Worm (Caenorhabditis elegans) whole organism, L2 larva: ENCODE data around the gene F53C3.1.

Experiments
- C34F6.9 ChIP-seq: fragments of 150-350 bp; optimal IDR thresholded peaks from 2 replicates; lab custom pipeline; 2014; ENCODE audit warnings: missing biosample characterization, missing genetic modification characterization
- F13H6.1 ChIP-seq: sonication (generic microtip); optimal IDR thresholded peaks from 2 replicates; lab custom pipeline; 2016; ENCODE audit warnings: missing genetic modification characterization, missing compliant biosample characterization
- R02D3.7 ChIP-seq: fragments of 150-350 bp; optimal IDR thresholded peaks from 2 replicates; lab custom pipeline; 2014; ENCODE audit warnings: missing biosample characterization, missing genetic modification characterization
- Y55F3AM.14 ChIP-seq: fragments of 200-800 bp; sonication (Bioruptor generic); optimal IDR thresholded peaks from 2 replicates; lab custom pipeline; 2018; ENCODE audit warnings: mild to moderate bottlenecking, missing genetic modification characterization, missing compliant biosample characterization
- ZK546.5 ChIP-seq: sonication (generic microtip); optimal IDR thresholded peaks from 2 replicates; lab custom pipeline; 2017; ENCODE audit warnings: missing biosample characterization, missing genetic modification characterization
- alr-1 ChIP-seq: fragments of 150-350 bp; optimal IDR thresholded peaks from 2 replicates; lab custom pipeline; 2014; ENCODE audit warnings: missing biosample characterization, missing genetic modification characterization
- aly-2 ChIP-seq: fragments of 150-350 bp; optimal IDR thresholded peaks from 2 replicates; lab custom pipeline; 2014; ENCODE audit warnings: missing biosample characterization, missing genetic modification characterization
- blmp-1 ChIP-seq: sonication (generic microtip); optimal IDR thresholded peaks from 2 replicates; lab custom pipeline; 2017; ENCODE audit warnings: missing genetic modification characterization, mild to moderate bottlenecking, missing compliant biosample characterization, antibody characterized with exemption, moderate library complexity; ENCODE audit not compliant: insufficient read depth
- ceh-16 ChIP-seq: fragments of 150-350 bp; optimal IDR thresholded peaks from 2 replicates; lab custom pipeline; 2014; ENCODE audit warnings: missing biosample characterization, missing genetic modification characterization
- ceh-82 ChIP-seq: fragments of 150-350 bp; optimal IDR thresholded peaks from 2 replicates; lab custom pipeline; 2014; ENCODE audit warnings: missing biosample characterization, missing genetic modification characterization
- crh-2 ChIP-seq: sonication (generic microtip); optimal IDR thresholded peaks from 2 replicates; lab custom pipeline; 2017; ENCODE audit warnings: missing biosample characterization, missing genetic modification characterization
- dmd-4 ChIP-seq: sonication (generic microtip); optimal IDR thresholded peaks from 2 replicates; lab custom pipeline; 2017; ENCODE audit warnings: missing biosample characterization, missing genetic modification characterization
- egl-27 ChIP-seq: sonication (generic microtip); optimal IDR thresholded peaks from 3 replicates; lab custom pipeline; 2017; ENCODE audit warnings: missing biosample characterization, missing genetic modification reagents, missing genetic modification characterization
- elt-1 ChIP-seq: fragments of 150-350 bp; optimal IDR thresholded peaks from 2 replicates; lab custom pipeline; 2014; ENCODE audit warnings: missing biosample characterization, missing genetic modification characterization
- elt-3 ChIP-seq: sonication (generic microtip); optimal IDR thresholded peaks from 2 replicates; lab custom pipeline; 2017; ENCODE audit warnings: missing biosample characterization, missing genetic modification characterization
- fos-1 ChIP-seq: fragments of 150-350 bp; optimal IDR thresholded peaks from 2 replicates; lab custom pipeline; 2014; ENCODE audit warnings: missing biosample characterization, missing genetic modification characterization
- gmeb-1 ChIP-seq: fragments of 150-350 bp; optimal IDR thresholded peaks from 2 replicates; lab custom pipeline; 2014; ENCODE audit warnings: missing biosample characterization, missing genetic modification characterization
- lin-11 ChIP-seq: fragments of 150-350 bp; sonication (generic microtip); optimal IDR thresholded peaks from 2 replicates; lab custom pipeline; 2014; ENCODE audit warnings: missing biosample characterization, missing genetic modification characterization, inconsistent platforms, mixed read lengths
- lin-13 ChIP-seq: fragments of 150-350 bp; optimal IDR thresholded peaks from 2 replicates; lab custom pipeline; 2014; ENCODE audit warnings: missing biosample characterization, missing genetic modification reagents, missing genetic modification characterization
- lin-39 ChIP-seq: fragments of 150-350 bp; optimal IDR thresholded peaks from 2 replicates; lab custom pipeline; 2014; ENCODE audit warnings: missing biosample characterization, missing genetic modification reagents, missing genetic modification characterization
- lsy-2 ChIP-seq, 2 experiments: fragments of 150-350 bp in 1 of 2; sonication (generic microtip) in 1 of 2; optimal IDR thresholded peaks; 2 replicates each; lab custom pipeline; 2014 to 2017; ENCODE audit warnings: missing biosample characterization in 2 of 2, missing genetic modification characterization in 2 of 2
- mab-5 ChIP-seq: fragments of 150-350 bp; optimal IDR thresholded peaks from 2 replicates; lab custom pipeline; 2014; ENCODE audit warnings: missing biosample characterization, missing genetic modification characterization
- mbf-1 ChIP-seq: sonication (generic microtip); optimal IDR thresholded peaks from 2 replicates; lab custom pipeline; 2017; ENCODE audit warnings: missing biosample characterization, missing genetic modification characterization
- mdl-1 ChIP-seq, 2 experiments: fragments of 150-350 bp in 1 of 2; sonication (generic microtip) in 1 of 2; optimal IDR thresholded peaks; 2 replicates each; lab custom pipeline; 2017; ENCODE audit warnings: missing biosample characterization in 2 of 2, missing genetic modification characterization in 2 of 2
- nhr-10 ChIP-seq: sonication (generic microtip); optimal IDR thresholded peaks from 2 replicates; lab custom pipeline; 2017; ENCODE audit warnings: missing biosample characterization, missing genetic modification characterization
- nhr-11 ChIP-seq: fragments of 150-350 bp; optimal IDR thresholded peaks from 2 replicates; lab custom pipeline; 2014; ENCODE audit warnings: missing biosample characterization, missing genetic modification characterization
- nhr-12 ChIP-seq: fragments of 150-350 bp; optimal IDR thresholded peaks from 2 replicates; lab custom pipeline; 2014; ENCODE audit warnings: missing biosample characterization, missing genetic modification characterization
- nhr-129 ChIP-seq: fragments of 150-350 bp; optimal IDR thresholded peaks from 2 replicates; lab custom pipeline; 2014; ENCODE audit warnings: missing biosample characterization, missing genetic modification characterization
- nhr-237 ChIP-seq: fragments of 150-350 bp; optimal IDR thresholded peaks from 2 replicates; lab custom pipeline; 2014; ENCODE audit warnings: missing biosample characterization, missing genetic modification characterization
- nhr-25 ChIP-seq: fragments of 150-350 bp; sonication (generic microtip); optimal IDR thresholded peaks from 3 replicates; lab custom pipeline; 2014; ENCODE audit warnings: missing biosample characterization, missing genetic modification characterization
- nhr-6 ChIP-seq: fragments of 150-350 bp; optimal IDR thresholded peaks from 2 replicates; lab custom pipeline; 2014; ENCODE audit warnings: missing biosample characterization, missing genetic modification characterization
- nhr-77 ChIP-seq: fragments of 150-350 bp; optimal IDR thresholded peaks from 2 replicates; lab custom pipeline; 2014; ENCODE audit warnings: missing biosample characterization, missing genetic modification characterization
- peb-1 ChIP-seq: fragments of 150-350 bp; optimal IDR thresholded peaks from 2 replicates; lab custom pipeline; 2014; ENCODE audit warnings: missing biosample characterization, missing genetic modification characterization
- sem-4 ChIP-seq: fragments of 150-350 bp; optimal IDR thresholded peaks from 2 replicates; lab custom pipeline; 2014; ENCODE audit warnings: missing biosample characterization, missing genetic modification reagents, missing genetic modification characterization
- skn-1 ChIP-seq: sonication (generic microtip); optimal IDR thresholded peaks from 2 replicates; lab custom pipeline; 2017; ENCODE audit warnings: missing biosample characterization, missing genetic modification characterization
- sma-3 ChIP-seq: sonication (generic microtip); optimal IDR thresholded peaks from 2 replicates; lab custom pipeline; 2016; ENCODE audit warnings: missing genetic modification reagents, missing genetic modification characterization, missing compliant biosample characterization
- snpc-4 ChIP-seq: fragments of 150-350 bp; optimal IDR thresholded peaks from 2 replicates; lab custom pipeline; 2014; ENCODE audit warnings: missing biosample characterization, missing genetic modification characterization
- unc-39 ChIP-seq: fragments of 150-350 bp; optimal IDR thresholded peaks from 2 replicates; lab custom pipeline; 2014; ENCODE audit warnings: missing biosample characterization, missing genetic modification characterization
- unc-55 ChIP-seq: fragments of 150-350 bp; sonication (generic microtip); optimal IDR thresholded peaks from 3 replicates; lab custom pipeline; 2014; ENCODE audit warnings: missing biosample characterization, missing genetic modification reagents, missing genetic modification characterization
- unc-62 ChIP-seq: fragments of 150-350 bp; optimal IDR thresholded peaks from 2 replicates; lab custom pipeline; 2014; ENCODE audit warnings: missing biosample characterization, missing genetic modification reagents, missing genetic modification characterization
- zag-1 ChIP-seq: fragments of 150-350 bp; optimal IDR thresholded peaks from 2 replicates; lab custom pipeline; 2014; ENCODE audit warnings: missing biosample characterization, missing genetic modification characterization
- ztf-1 ChIP-seq: fragments of 200-800 bp; sonication (Bioruptor generic); conservative IDR thresholded peaks from 2 replicates; pipeline ENCODE4 v1.3.6; 2022; ENCODE audit warnings: missing genetic modification characterization, missing compliant biosample characterization
- ztf-11 ChIP-seq: sonication (generic microtip); optimal IDR thresholded peaks from 2 replicates; lab custom pipeline; 2017; ENCODE audit warnings: missing biosample characterization, missing genetic modification characterization
- ztf-4 ChIP-seq: fragments of 150-350 bp; optimal IDR thresholded peaks from 2 replicates; lab custom pipeline; 2014; ENCODE audit warnings: missing biosample characterization, missing genetic modification characterization

The F53C3.1 gene

DNA sequence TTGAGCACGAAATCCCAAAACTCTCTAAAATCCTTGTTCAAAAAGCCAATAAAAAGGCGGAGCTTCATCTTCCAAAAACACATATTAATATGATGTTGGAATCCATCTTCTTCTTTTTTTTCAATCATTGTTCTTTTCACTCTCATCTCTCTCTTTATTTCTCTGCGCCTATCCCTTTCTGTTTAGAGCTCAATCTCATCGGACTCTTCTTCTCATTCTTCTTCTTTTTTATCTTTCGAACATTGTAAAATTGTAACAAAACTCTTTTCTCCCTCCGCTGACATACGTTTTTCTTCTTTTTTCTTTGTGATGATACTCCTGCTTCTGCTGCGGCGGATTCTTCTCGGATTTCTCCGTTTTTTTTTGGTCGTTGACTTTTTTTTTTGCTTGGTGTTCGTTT, 44.9 kb downstream of the F53C3.1 start (continued):
- TF ChIP-seq aly-2 (tag; lab: Kevin White, UChicago) (no peak), sem-4 (tag; lab: Kevin White, UChicago) (peak; percentile 66), fos-1 (no peak), R02D3.7 (no peak), unc-62 (no peak), nhr-11 (tag; lab: Kevin White, UChicago) (no peak), ZK546.5 (no peak), nhr-237 (tag; lab: Kevin White, UChicago) (no peak), crh-2 (peak; percentile 5), nhr-25 (tag; lab: Kevin White, UChicago) (no peak), mdl-1 (tag; optimal IDR thresholded peaks at IDR 0.05; lab: Kevin White, UChicago) (no peak), dmd-4 (tag; lab: Kevin White, UChicago) (no peak), lsy-2 (tag; optimal IDR thresholded peaks at IDR 0.05; lab: Kevin White, UChicago) (peak in 1 of 2 experiments; percentile 50), zag-1 (tag; lab: Kevin White, UChicago) (peak; percentile 6), ceh-16 (tag; lab: Kevin White, UChicago) (no peak), nhr-129 (tag; lab: Kevin White, UChicago) (no peak), egl-27 (tag; lab: Kevin White, UChicago) (no peak), C34F6.9 (tag; lab: Kevin White, UChicago) (peak; percentile 76), snpc-4 (tag; lab: Kevin White, UChicago) (no peak)
- TF ChIP-seq, all 48 proteins: peak for 9

DNA sequence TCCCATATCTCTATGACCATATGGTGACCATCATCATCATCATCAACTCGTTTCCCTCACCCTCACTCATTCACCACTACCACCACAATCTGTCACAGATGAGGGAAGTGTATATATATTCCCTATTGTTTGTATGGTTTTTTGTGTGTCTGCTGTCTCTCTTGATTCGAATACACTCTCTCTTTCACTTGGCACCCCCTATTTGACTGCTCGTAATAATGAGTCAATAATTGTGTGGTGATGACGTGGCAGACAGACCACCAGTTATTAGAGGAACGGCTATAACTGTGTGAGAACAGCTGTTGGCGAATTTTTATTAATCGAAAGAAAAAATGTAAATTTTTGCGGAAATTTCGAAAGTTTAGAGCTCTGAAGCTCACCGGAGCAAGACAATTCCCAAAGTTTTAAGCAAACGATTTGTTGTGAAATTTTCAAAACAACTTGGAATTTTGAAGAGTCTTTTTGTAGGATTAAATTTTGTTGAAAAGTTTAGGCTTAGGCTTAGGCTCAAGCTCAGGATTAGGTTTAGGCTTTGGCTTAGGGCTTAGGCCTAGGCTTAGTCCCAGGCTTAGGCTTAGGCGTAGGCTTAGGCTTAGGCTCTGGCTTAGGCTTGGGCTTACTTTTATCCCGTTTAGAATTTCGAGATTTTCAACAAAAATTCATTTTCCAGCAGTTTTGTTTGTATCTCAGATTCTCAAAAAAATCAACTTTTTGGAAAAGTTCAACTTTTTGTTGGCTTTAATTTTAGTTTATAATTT, 45.8 kb downstream of the F53C3.1 start:
- TF ChIP-seq crh-2: peak; percentile 61
- no peak for TF ChIP-seq egl-27 (tag; lab: Kevin White, UChicago)
- no peak for TF ChIP-seq nhr-77 (tag; lab: Kevin White, UChicago)
- TF ChIP-seq nhr-129 (tag; lab: Kevin White, UChicago): no peak
- no peak for TF ChIP-seq unc-39
- no peak for TF ChIP-seq ztf-11
- no peak for TF ChIP-seq dmd-4 (tag; lab: Kevin White, UChicago)
- TF ChIP-seq gmeb-1 (tag; lab: Kevin White, UChicago): peak; percentile 5
- no peak for TF ChIP-seq Y55F3AM.14 (GFP tag; lab: Kevin White, UChicago)
- no peak for TF ChIP-seq F13H6.1 (tag; lab: Kevin White, UChicago)
- no peak for TF ChIP-seq skn-1 (tag; lab: Kevin White, UChicago)
- TF ChIP-seq nhr-10: no peak

DNA sequence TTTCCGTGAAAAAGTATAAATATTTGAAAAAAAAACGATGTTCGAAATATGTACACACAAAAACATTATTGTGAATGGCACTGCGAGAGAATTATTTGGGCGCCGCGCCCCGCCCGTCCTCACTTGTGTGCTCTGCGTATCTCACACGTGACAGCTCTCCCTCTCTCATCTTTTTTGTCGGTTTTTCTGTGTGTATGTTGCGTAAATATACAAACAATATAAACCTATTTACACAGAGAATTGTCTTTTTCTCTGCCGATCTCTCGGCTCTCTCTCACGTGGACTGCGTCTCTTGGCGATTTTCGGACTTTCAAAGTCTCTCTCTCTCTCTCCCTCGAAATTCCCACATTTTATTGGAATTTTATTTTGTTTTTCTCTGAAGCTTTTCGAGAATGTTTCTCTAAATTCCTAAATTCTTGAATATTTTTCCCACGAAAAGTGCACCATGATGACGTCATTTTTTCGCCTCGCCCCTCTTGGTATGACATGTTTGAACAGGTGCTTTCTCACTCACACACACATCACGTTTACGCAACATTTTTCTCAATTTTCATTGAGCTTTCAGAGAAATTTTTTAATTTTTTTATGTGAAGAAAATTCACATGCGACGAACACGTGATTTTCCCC, 47.0 kb downstream of the F53C3.1 start:
- TF ChIP-seq ZK546.5 (no peak), ztf-4 (tag; lab: Kevin White, UChicago) (peak; percentile 67), F13H6.1 (tag; lab: Kevin White, UChicago) (peak; percentile 96), nhr-77 (tag; lab: Kevin White, UChicago) (no peak), peb-1 (tag; lab: Kevin White, UChicago) (no peak), lin-11 (no peak), crh-2 (peak; percentile 77), elt-1 (no peak), nhr-12 (no peak), C34F6.9 (tag; lab: Kevin White, UChicago) (peak; percentile 76), gmeb-1 (tag; lab: Kevin White, UChicago) (peak; percentile 39), alr-1 (no peak), ceh-16 (tag; lab: Kevin White, UChicago) (no peak), lin-39 (tag; lab: Kevin White, UChicago) (no peak), nhr-237 (tag; lab: Kevin White, UChicago) (no peak), zag-1 (tag; lab: Kevin White, UChicago) (peak; percentile 69), ztf-11 (no peak), ztf-1 (no peak), aly-2 (tag; lab: Kevin White, UChicago) (no peak), unc-55 (GFP tag; lab: Kevin White, UChicago) (peak; percentile 70), lsy-2 (tag; optimal IDR thresholded peaks at IDR 0.05; lab: Kevin White, UChicago) (peak; percentile 33 to 81), fos-1 (peak; percentile 55), nhr-11 (tag; lab: Kevin White, UChicago) (no peak), mab-5 (tag; lab: Kevin White, UChicago) (peak; percentile 56), dmd-4 (tag; lab: Kevin White, UChicago) (no peak), mbf-1 (tag; lab: Kevin White, UChicago) (no peak), elt-3 (tag; lab: Kevin White, UChicago) (no peak), Y55F3AM.14 (GFP tag; lab: Kevin White, UChicago) (peak; percentile 89), lin-13 (GFP tag; lab: Kevin White, UChicago) (no peak), sma-3 (GFP tag; lab: Kevin White, UChicago) (peak; percentile 51), mdl-1 (tag; optimal IDR thresholded peaks at IDR 0.05; lab: Kevin White, UChicago) (peak; percentile 80 to 94), snpc-4 (tag; lab: Kevin White, UChicago) (peak; percentile 11), unc-62 (no peak), ceh-82 (no peak), unc-39 (no peak), blmp-1 (tag; lab: Kevin White, UChicago) (no peak), nhr-6 (tag; lab: Kevin White, UChicago) (peak; percentile 55), nhr-129 (tag; lab: Kevin White, UChicago) (peak; percentile 71), R02D3.7 (no peak), skn-1 (tag; lab: Kevin White, UChicago) (peak; percentile 27), nhr-25 (tag; lab: Kevin White, UChicago) (peak; percentile 29)
